Fruit fly (Drosophila melanogaster) ovary, adult (tissue): Measurements from ENCODE around the gene CG6793.

ENCODE experiments used
- CG17801 ChIP-seq: fragments of 200-800 bp; optimal IDR thresholded peaks from 2 replicates; lab custom pipeline; 2019; ENCODE audit warnings: missing biosample characterization, mild to moderate bottlenecking, missing genetic modification characterization, moderate library complexity; ENCODE audit not compliant: partially characterized antibody

The CG6793 gene

dm6 chr3L:12079319-12079933 lies 37.2 kb downstream of the CG6793 start:
- no peak for TF ChIP-seq CG17801

dm6 chr3L:12080423-12080822 lies 38.2 kb downstream of the CG6793 start:
- no peak for TF ChIP-seq CG17801

- peak; percentile 18 for TF ChIP-seq CG17801
Observed at dm6 chr3L:12081679-12082520, 39.7 kb downstream of the CG6793 start, which contains the start of gene Sema5c. Sema5c (minus strand) TSS chr3L:12081830.

- TF ChIP-seq CG17801: no peak
Observed at dm6 chr3L:12082521-12082841, 40.3 kb downstream of the CG6793 start.

- no peak for TF ChIP-seq CG17801
Observed at dm6 chr3L:12083092-12083680, 41.0 kb downstream of the CG6793 start.

dm6 chr3L:12083861-12084260 lies 41.7 kb downstream of the CG6793 start:
- no peak for TF ChIP-seq CG17801

- peak; percentile 14 for TF ChIP-seq CG17801
Observed at dm6 chr3L:12084969-12085690, 42.9 kb downstream of the CG6793 start.

- no peak for TF ChIP-seq CG17801
Observed at dm6 chr3L:12085691-12086078, 43.5 kb downstream of the CG6793 start.

dm6 chr3L:12088326-12088725 lies 46.1 kb downstream of the CG6793 start, which contains the start of gene CG17154:
CG17154 (plus strand) TSS chr3L:12088626.
- TF ChIP-seq CG17801: no peak

- TF ChIP-seq CG17801: no peak
Observed at dm6 chr3L:12090184-12090897, 48.2 kb downstream of the CG6793 start.

dm6 chr3L:12090898-12091685 lies 48.9 kb downstream of the CG6793 start:
- peak; percentile 76 for TF ChIP-seq CG17801

- no peak for TF ChIP-seq CG17801
Observed at dm6 chr3L:12092860-12093359, 50.7 kb downstream of the CG6793 start.
